Worm (Caenorhabditis elegans): ENCODE data around the gene T28D9.1.

DNA sequence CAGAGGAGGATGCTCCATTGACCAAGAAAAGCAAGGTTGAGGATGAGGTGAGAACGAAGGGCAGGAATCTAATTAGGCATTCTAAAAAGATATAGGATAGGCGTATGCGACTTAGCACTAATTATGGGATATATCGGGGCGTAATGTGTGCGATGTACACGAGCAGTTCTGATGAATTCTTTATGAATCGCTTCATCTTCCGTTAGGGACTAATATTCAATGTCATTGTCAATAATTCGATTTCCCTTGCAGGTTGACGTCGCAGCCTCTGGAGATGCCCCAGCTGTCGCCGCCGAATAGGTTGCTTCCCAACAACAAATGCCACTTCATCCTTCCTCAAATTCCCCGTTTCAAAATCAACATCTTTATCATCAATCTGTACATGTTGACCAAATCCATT lies 937 bp downstream of the T28D9.1 start:
- no peak for TF ChIP-seq dpl-1 (GFP tag; optimal IDR thresholded peaks at IDR 0.05)
- TF ChIP-seq F10E7.11 (tag; optimal IDR thresholded peaks at IDR 0.05): no peak
- TF ChIP-seq nfya-2 (GFP tag; IDR thresholded peaks at IDR 0.05): no peak
- TF ChIP-seq pha-4 (tag; optimal IDR thresholded peaks at IDR 0.05): no peak
- TF ChIP-seq mes-4 (tag; optimal IDR thresholded peaks at IDR 0.05): no peak
- TF ChIP-seq madf-6 (GFP tag; IDR thresholded peaks at IDR 0.05): no peak
- no peak for TF ChIP-seq bed-2 (GFP tag; IDR thresholded peaks at IDR 0.05)
- no peak for TF ChIP-seq F23B12.7 (tag; optimal IDR thresholded peaks at IDR 0.05; ENCODE audit: insufficient read depth)
- TF ChIP-seq unc-62 (GFP tag; optimal IDR thresholded peaks at IDR 0.05): no peak
- no peak for TF ChIP-seq Y79H2A.3 (GFP tag; conservative IDR thresholded peaks at IDR 0.05)

Measured in whole organism, young adult.